Worm (Caenorhabditis elegans) whole organism, young adult: ENCODE measurements around the gene F42D1.4.

Source experiments
- B0336.3 ChIP-seq: fragments of 200-800 bp; sonication (Bioruptor generic); IDR thresholded peaks from 2 replicates; pipeline ENCODE4 v1.3.6; 2022; ENCODE audit warnings: missing genetic modification characterization, missing compliant biosample characterization
- F10E7.11 ChIP-seq: sonication (generic microtip); optimal IDR thresholded peaks from 2 replicates; lab custom pipeline; 2017; ENCODE audit warnings: mild to moderate bottlenecking, missing genetic modification characterization, moderate library complexity, missing compliant biosample characterization
- F23B12.7 ChIP-seq: sonication (generic microtip); optimal IDR thresholded peaks from 2 replicates; lab custom pipeline; 2017; ENCODE audit warnings: missing genetic modification characterization, mild to moderate bottlenecking, missing compliant biosample characterization, antibody characterized with exemption, moderate library complexity; ENCODE audit not compliant: insufficient read depth
- F49E8.2 ChIP-seq: sonication (generic microtip); optimal IDR thresholded peaks from 3 replicates; lab custom pipeline; 2017; ENCODE audit warnings: missing genetic modification characterization, mild to moderate bottlenecking, missing compliant biosample characterization, antibody characterized with exemption, moderate library complexity; ENCODE audit not compliant: insufficient read depth
- F52B5.7 ChIP-seq: sonication (generic microtip); optimal IDR thresholded peaks from 2 replicates; lab custom pipeline; 2016; ENCODE audit warnings: mild to moderate bottlenecking, missing genetic modification characterization, missing compliant biosample characterization
- F57C9.4 ChIP-seq: sonication (generic microtip); optimal IDR thresholded peaks from 2 replicates; lab custom pipeline; 2017; ENCODE audit warnings: mild to moderate bottlenecking, missing genetic modification characterization, missing compliant biosample characterization
- K11D2.4 ChIP-seq: fragments of 200-800 bp; sonication (Bioruptor generic); IDR thresholded peaks from 2 replicates; pipeline ENCODE4 v1.3.6; 2022; ENCODE audit warnings: missing genetic modification reagents, missing genetic modification characterization, missing compliant biosample characterization
- Y53G8AR.9 ChIP-seq: fragments of 200-800 bp; sonication (Bioruptor generic); conservative IDR thresholded peaks from 2 replicates; pipeline ENCODE4 v1.3.6; 2022; ENCODE audit warnings: missing genetic modification reagents, missing genetic modification characterization, missing compliant biosample characterization
- akir-1 ChIP-seq: fragments of 200-800 bp; sonication (Bioruptor generic); optimal IDR thresholded peaks from 2 replicates; lab custom pipeline; 2018; ENCODE audit warnings: mild to moderate bottlenecking, missing genetic modification characterization, moderate library complexity, missing compliant biosample characterization
- atf-7 ChIP-seq: sonication (generic microtip); optimal IDR thresholded peaks from 2 replicates; lab custom pipeline; 2017; ENCODE audit warnings: mild to moderate bottlenecking, missing genetic modification characterization, missing compliant biosample characterization
- athp-1 ChIP-seq: sonication (generic microtip); optimal IDR thresholded peaks from 2 replicates; lab custom pipeline; 2017; ENCODE audit warnings: mild to moderate bottlenecking, missing genetic modification characterization, missing compliant biosample characterization
- attf-5 ChIP-seq: fragments of 200-800 bp; sonication (Bioruptor generic); optimal IDR thresholded peaks from 2 replicates; lab custom pipeline; 2018; ENCODE audit warnings: mild to moderate bottlenecking, missing genetic modification characterization, missing compliant biosample characterization
- cebp-1 ChIP-seq, 2 experiments: fragments of 200-800 bp in 1 of 2; sonication (Bioruptor generic) in 1 of 2; sonication (generic microtip) in 1 of 2; IDR thresholded peaks in 1 of 2; optimal IDR thresholded peaks in 1 of 2; 2 replicates each; pipeline versions ENCODE4 v1.3.6 to Lab custom; 2017 to 2022; ENCODE audit warnings: missing compliant biosample characterization in 2 of 2, missing genetic modification characterization in 2 of 2, mild to moderate bottlenecking in 1 of 2, missing genetic modification reagents in 1 of 2, moderate library complexity in 1 of 2
- cebp-2 ChIP-seq: fragments of 200-800 bp; sonication (Bioruptor generic); IDR thresholded peaks from 2 replicates; pipeline ENCODE4 v1.3.6; 2022; ENCODE audit warnings: missing genetic modification characterization, missing compliant biosample characterization
- ceh-79 ChIP-seq: sonication (generic microtip); optimal IDR thresholded peaks from 2 replicates; lab custom pipeline; 2017; ENCODE audit warnings: mild to moderate bottlenecking, missing genetic modification characterization, missing compliant biosample characterization
- die-1 ChIP-seq: sonication (generic microtip); optimal IDR thresholded peaks from 2 replicates; lab custom pipeline; 2016; ENCODE audit warnings: missing genotype, mild to moderate bottlenecking, missing genetic modification characterization, missing compliant biosample characterization
- dpff-1 ChIP-seq: sonication (generic microtip); optimal IDR thresholded peaks from 2 replicates; lab custom pipeline; 2017; ENCODE audit warnings: mild to moderate bottlenecking, missing genetic modification characterization, missing compliant biosample characterization
- efl-1 ChIP-seq: fragments of 150-350 bp; optimal IDR thresholded peaks from 2 replicates; lab custom pipeline; 2014; ENCODE audit warnings: missing biosample characterization, missing genetic modification reagents, missing genetic modification characterization
- ekl-4 ChIP-seq: fragments of 200-800 bp; sonication (Bioruptor generic); IDR thresholded peaks from 2 replicates; pipeline ENCODE4 v1.3.6; 2022; ENCODE audit warnings: missing genetic modification reagents, missing genetic modification characterization, missing compliant biosample characterization
- hlh-12 ChIP-seq: sonication (generic microtip); optimal IDR thresholded peaks from 2 replicates; lab custom pipeline; 2016; ENCODE audit warnings: missing genetic modification characterization, missing compliant biosample characterization
- hlh-26 ChIP-seq: fragments of 200-800 bp; sonication (Bioruptor generic); conservative IDR thresholded peaks from 2 replicates; pipeline ENCODE4 v1.3.6; 2022; ENCODE audit warnings: missing genetic modification reagents, missing genetic modification characterization, missing compliant biosample characterization
- hmg-20 ChIP-seq: fragments of 200-800 bp; sonication (Bioruptor generic); IDR thresholded peaks from 2 replicates; pipeline ENCODE4 v1.3.6; 2022; ENCODE audit warnings: missing genetic modification reagents, missing genetic modification characterization, missing compliant biosample characterization
- let-526 ChIP-seq: fragments of 200-800 bp; sonication (Bioruptor generic); IDR thresholded peaks from 2 replicates; pipeline ENCODE4 v1.3.6; 2022; ENCODE audit warnings: missing genetic modification reagents, missing genetic modification characterization, missing compliant biosample characterization
- lin-26 ChIP-seq: fragments of 200-800 bp; sonication (Bioruptor generic); IDR thresholded peaks from 2 replicates; pipeline ENCODE4 v1.3.6; 2022; ENCODE audit warnings: missing genetic modification reagents, missing genetic modification characterization, missing compliant biosample characterization
- lin-40 ChIP-seq: sonication (generic microtip); optimal IDR thresholded peaks from 2 replicates; lab custom pipeline; 2016; ENCODE audit warnings: missing genetic modification characterization, mild to moderate bottlenecking, missing compliant biosample characterization, missing genotype, missing genetic modification reagents
- lsy-27 ChIP-seq: sonication (generic microtip); optimal IDR thresholded peaks from 2 replicates; lab custom pipeline; 2017; ENCODE audit warnings: missing genetic modification characterization, mild to moderate bottlenecking, missing compliant biosample characterization, antibody characterized with exemption, missing genotype, borderline replicate concordance; ENCODE audit not compliant: insufficient read depth
- madf-3 ChIP-seq: fragments of 200-800 bp; sonication (Bioruptor generic); IDR thresholded peaks from 2 replicates; pipeline ENCODE4 v1.3.6; 2022; ENCODE audit warnings: missing genetic modification reagents, missing genetic modification characterization, missing compliant biosample characterization
- nfya-2 ChIP-seq: fragments of 200-800 bp; sonication (Bioruptor generic); IDR thresholded peaks from 2 replicates; pipeline ENCODE4 v1.3.6; 2022; ENCODE audit warnings: missing genetic modification reagents, missing genetic modification characterization, missing compliant biosample characterization
- nhr-27 ChIP-seq: fragments of 200-800 bp; sonication (Bioruptor generic); optimal IDR thresholded peaks from 2 replicates; lab custom pipeline; 2018; ENCODE audit warnings: mild to moderate bottlenecking, missing genetic modification characterization, moderate library complexity, missing compliant biosample characterization
- pbrm-1 ChIP-seq: fragments of 200-800 bp; sonication (Bioruptor generic); IDR thresholded peaks from 2 replicates; pipeline ENCODE4 v1.3.6; 2022; ENCODE audit warnings: missing genetic modification reagents, missing genetic modification characterization, missing compliant biosample characterization
- rec-8 ChIP-seq, 2 experiments: sonication (generic microtip); optimal IDR thresholded peaks; 2 replicates each; lab custom pipeline; 2016; ENCODE audit warnings: mild to moderate bottlenecking in 2 of 2, missing genetic modification characterization in 2 of 2, missing genetic modification reagents in 2 of 2, missing genotype in 2 of 2, missing biosample characterization in 1 of 2, missing compliant biosample characterization in 1 of 2, moderate library complexity in 1 of 2
- rpc-1 ChIP-seq, 2 experiments: fragments of 150-350 bp in 1 of 2; sonication (generic microtip) in 1 of 2; optimal IDR thresholded peaks; 2 replicates each; lab custom pipeline; 2014 to 2018; ENCODE audit warnings: missing biosample characterization in 1 of 2, missing genetic modification characterization in 1 of 2, missing genetic modification reagents in 1 of 2, missing genotype in 1 of 2
- snpc-1.1 ChIP-seq: sonication (generic microtip); optimal IDR thresholded peaks from 2 replicates; lab custom pipeline; 2017; ENCODE audit warnings: missing genetic modification characterization, mild to moderate bottlenecking, missing compliant biosample characterization, antibody characterized with exemption, moderate library complexity, missing genotype, missing genetic modification reagents; ENCODE audit not compliant: insufficient read depth
- snpc-3.4 ChIP-seq: sonication (generic microtip); optimal IDR thresholded peaks from 2 replicates; lab custom pipeline; 2017; ENCODE audit warnings: missing genetic modification characterization, mild to moderate bottlenecking, missing compliant biosample characterization, antibody characterized with exemption, moderate library complexity, missing genotype, missing genetic modification reagents
- sptf-2 ChIP-seq: fragments of 200-800 bp; sonication (Bioruptor generic); optimal IDR thresholded peaks from 2 replicates; lab custom pipeline; 2018; ENCODE audit warnings: mild to moderate bottlenecking, missing genetic modification characterization, missing compliant biosample characterization
- tlf-1 ChIP-seq: fragments of 200-800 bp; sonication (Bioruptor generic); optimal IDR thresholded peaks from 2 replicates; lab custom pipeline; 2018; ENCODE audit warnings: mild to moderate bottlenecking, missing genetic modification characterization, missing compliant biosample characterization
- zim-3 ChIP-seq: sonication (generic microtip); optimal IDR thresholded peaks from 2 replicates; lab custom pipeline; 2017; ENCODE audit warnings: mild to moderate bottlenecking, missing genetic modification characterization, moderate library complexity, missing compliant biosample characterization
- ztf-22 ChIP-seq: fragments of 200-800 bp; sonication (Bioruptor generic); optimal IDR thresholded peaks from 2 replicates; lab custom pipeline; 2018; ENCODE audit warnings: mild to moderate bottlenecking, missing genetic modification characterization, moderate library complexity, missing compliant biosample characterization
- ztf-26 ChIP-seq: sonication (generic microtip); optimal IDR thresholded peaks from 2 replicates; lab custom pipeline; 2017; ENCODE audit warnings: missing genetic modification characterization, missing compliant biosample characterization
- ztf-6 ChIP-seq: fragments of 200-800 bp; sonication (Bioruptor generic); IDR thresholded peaks from 2 replicates; pipeline ENCODE4 v1.3.6; 2022; ENCODE audit warnings: missing genetic modification reagents, missing genetic modification characterization, missing compliant biosample characterization

Gene F42D1.4

ce11 chrX:14793198-14793747 lies 13.8 kb upstream of the F42D1.4 start, which contains the start of gene sprr-2:
Gene sprr-2 (plus strand): TSS chrX:14793445.
- TF ChIP-seq snpc-1.1 (tag; lab: Kevin White, UChicago) (no peak), lin-40 (tag; lab: Kevin White, UChicago) (peak; percentile 0), Y53G8AR.9 (GFP tag; lab: Robert Waterston, UW) (0 out of 2 replicates have a peak, but pooled peaks have one; percentile 28), madf-3 (0 out of 2 replicates have a peak, but pooled peaks have one; percentile 42), atf-7 (tag; lab: Kevin White, UChicago) (peak; percentile 58)
- TF ChIP-seq, all 124 proteins: peak for 4

ce11 chrX:14794170-14794569 lies 12.9 kb upstream of the F42D1.4 start:
- TF ChIP-seq akir-1 (no peak), die-1 (no peak), hlh-12 (tag; lab: Kevin White, UChicago) (no peak), tlf-1 (GFP tag; lab: Kevin White, UChicago) (no peak), F49E8.2 (tag; lab: Kevin White, UChicago) (no peak), B0336.3 (GFP tag; lab: Robert Waterston, UW) (no peak)

- no peak for TF ChIP-seq dpff-1
- no peak for TF ChIP-seq nhr-27 (tag; lab: Kevin White, UChicago)
- TF ChIP-seq K11D2.4 (GFP tag; lab: Robert Waterston, UW): no peak
- TF ChIP-seq, all 124 proteins: peak for 0
These were observed 9.6 kb upstream of the F42D1.4 start for ce11 chrX:14797405-14797804.

ce11 chrX:14804706-14805105 lies 2.3 kb upstream of the F42D1.4 start:
- TF ChIP-seq zim-3 (tag; lab: Kevin White, UChicago) (peak; percentile 58), F57C9.4 (no peak), hlh-26 (GFP tag; lab: Robert Waterston, UW) (no peak), F10E7.11 (tag; lab: Kevin White, UChicago) (peak; percentile 37), pbrm-1 (GFP tag; lab: Robert Waterston, UW) (peak; percentile 77), rpc-1 (optimal IDR thresholded peaks at IDR 0.05; lab: Kevin White, UChicago) (peak; percentile 87), rpc-1 (tag; optimal IDR thresholded peaks at IDR 0.05; lab: Kevin White, UChicago) (peak; percentile 96), attf-5 (peak; percentile 65), cebp-1 (GFP tag; IDR thresholded peaks at IDR 0.05; lab: Robert Waterston, UW) (0 out of 2 replicates have a peak, but pooled peaks have one; percentile 54), cebp-1 (tag; optimal IDR thresholded peaks at IDR 0.05; lab: Kevin White, UChicago) (no peak), let-526 (GFP tag; lab: Robert Waterston, UW) (no peak), ztf-6 (GFP tag; lab: Robert Waterston, UW) (no peak), hmg-20 (GFP tag; lab: Robert Waterston, UW) (peak; percentile 80), ekl-4 (GFP tag; lab: Robert Waterston, UW) (no peak; the same call in 1 of the 2 replicates), F23B12.7 (tag; lab: Kevin White, UChicago) (peak; percentile 71), cebp-2 (GFP tag; lab: Robert Waterston, UW) (0 out of 2 replicates have a peak, but pooled peaks have one; percentile 81), ceh-79 (no peak), snpc-1.1 (tag; lab: Kevin White, UChicago) (peak; percentile 59), sptf-2 (GFP tag; lab: Kevin White, UChicago) (peak; percentile 74), nfya-2 (no peak), ztf-26 (tag; lab: Kevin White, UChicago) (peak; percentile 42), lin-40 (tag; lab: Kevin White, UChicago) (peak; percentile 55), hlh-12 (tag; lab: Kevin White, UChicago) (peak; percentile 57), efl-1 (GFP tag; lab: Kevin White, UChicago) (no peak), F52B5.7 (tag; lab: Kevin White, UChicago) (peak; percentile 74), Y53G8AR.9 (GFP tag; lab: Robert Waterston, UW) (no peak), athp-1 (peak; percentile 8), rec-8 (tag; optimal IDR thresholded peaks at IDR 0.05; lab: Kevin White, UChicago) (peak; percentile 70 to 74), snpc-3.4 (tag; lab: Kevin White, UChicago) (peak; percentile 84), ztf-22 (no peak), lsy-27 (tag; lab: Kevin White, UChicago) (peak; percentile 24), lin-26 (GFP tag; lab: Robert Waterston, UW) (peak; percentile 95; the same call in 1 of the 2 replicates)
